Worm (Caenorhabditis elegans) whole organism, dauer: ENCODE data around the gene Y62F5A.12.

Experiments used
- unc-62 ChIP-seq: sonication (generic microtip); optimal IDR thresholded peaks from 2 replicates; lab custom pipeline; 2017; ENCODE audit warnings: missing biosample characterization, missing genetic modification reagents, missing genetic modification characterization

Y62F5A.12 gene

ce11 chrII:11510373-11510772, 23.9 kb downstream of the Y62F5A.12 start, which contains the start of gene npr-41:
TSS of gene npr-41 (plus strand) at chrII:11510673.
- TF ChIP-seq unc-62 (GFP tag; lab: Kevin White, UChicago): no peak

DNA sequence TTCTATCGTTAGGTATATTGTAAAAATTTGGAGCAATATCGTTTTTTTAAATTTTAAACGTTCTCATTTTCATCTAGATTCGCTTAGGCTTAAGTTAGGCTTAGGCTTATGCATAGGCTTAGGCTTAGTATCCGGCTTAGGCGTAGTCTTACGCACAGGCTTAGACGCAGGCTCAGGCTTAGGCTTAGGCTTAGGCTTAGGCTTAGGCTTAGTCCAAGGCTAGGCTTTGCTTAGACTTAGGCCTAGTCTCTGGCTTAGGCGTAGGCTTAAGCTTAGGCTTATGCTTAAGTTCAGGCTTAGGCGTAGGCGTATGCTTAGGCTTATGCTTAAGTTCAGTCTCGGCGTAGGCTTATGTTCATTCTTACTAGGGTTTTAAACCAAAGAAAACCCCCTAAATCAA, 30.5 kb downstream of the Y62F5A.12 start:
- no peak for TF ChIP-seq unc-62 (GFP tag; lab: Kevin White, UChicago)

ce11 chrII:11501956-11502355, 32.3 kb downstream of the Y62F5A.12 start:
- TF ChIP-seq unc-62 (GFP tag; lab: Kevin White, UChicago): no peak

- no peak for TF ChIP-seq unc-62 (GFP tag; lab: Kevin White, UChicago)
Measured at ce11 chrII:11500198-11500597, 34.1 kb downstream of the Y62F5A.12 start, which contains the start of gene B0334.20. TSS of gene B0334.20 (minus strand) at chrII:11500459.

- no peak for TF ChIP-seq unc-62 (GFP tag; lab: Kevin White, UChicago)
Measured at ce11 chrII:11497365-11497764, 36.9 kb downstream of the Y62F5A.12 start, which contains the start of gene B0334.5. TSS of gene B0334.5 (plus strand) at chrII:11497665.

DNA sequence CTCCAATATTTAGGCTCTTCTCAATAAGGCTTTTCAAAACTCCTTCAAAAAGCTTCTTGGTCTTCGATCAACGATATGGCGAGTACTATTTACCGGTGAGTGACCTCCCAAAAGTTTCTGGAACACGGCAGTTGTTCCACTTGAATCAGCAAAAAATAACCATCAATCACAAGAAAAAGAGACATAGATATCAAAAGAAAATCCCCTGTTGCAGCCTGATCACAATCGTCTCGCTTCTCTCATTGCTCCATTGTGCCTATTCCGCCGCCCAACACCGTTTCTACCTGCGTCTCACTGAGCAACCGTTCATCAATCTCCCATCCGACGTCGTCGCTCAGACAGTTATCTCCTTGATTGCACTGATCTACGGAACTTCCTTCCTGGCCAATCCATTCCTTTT, 37.5 kb downstream of the Y62F5A.12 start, which contains the start of gene emc-5:
Gene emc-5, plus strand, starts transcription at position 14 of the 400 bp plus-strand sequence.
- TF ChIP-seq unc-62 (GFP tag; lab: Kevin White, UChicago): no peak

- TF ChIP-seq unc-62 (GFP tag; lab: Kevin White, UChicago): no peak
Measured at ce11 chrII:11495806-11496205, 38.5 kb downstream of the Y62F5A.12 start.

ce11 chrII:11495307-11495706, 39.0 kb downstream of the Y62F5A.12 start, which contains the start of the genes ooc-3 and B0334.4:
TSS of gene ooc-3 (minus strand) at chrII:11495321.
TSS of gene B0334.4 (plus strand) at chrII:11495692.
- TF ChIP-seq unc-62 (GFP tag; lab: Kevin White, UChicago): no peak

DNA sequence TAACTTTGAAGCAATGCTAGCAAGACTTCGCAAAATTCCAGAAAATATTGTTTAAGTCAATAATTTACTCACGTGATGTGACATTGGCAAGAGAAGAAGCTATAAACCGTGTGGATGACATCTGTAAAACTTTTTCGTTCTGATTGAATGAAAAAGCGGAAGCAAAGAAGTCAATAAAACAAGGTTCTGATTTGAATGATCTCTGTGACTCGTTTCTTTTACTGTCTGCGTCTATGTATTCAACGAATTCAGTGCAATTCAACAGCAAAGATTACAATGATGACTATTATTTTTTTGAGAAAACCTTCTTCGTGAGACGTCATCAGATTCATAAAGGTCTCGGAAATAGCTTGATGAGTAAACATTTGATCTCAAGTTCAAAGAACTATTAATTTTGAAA, 41.4 kb downstream of the Y62F5A.12 start, which contains the start of gene hacl-1:
Gene hacl-1, minus strand, starts transcription at position 121 of the 400 bp plus-strand sequence.
- no peak for TF ChIP-seq unc-62 (GFP tag; lab: Kevin White, UChicago)

ce11 chrII:11487999-11488398, 46.3 kb downstream of the Y62F5A.12 start, which contains the start of gene B0334.13:
TSS of gene B0334.13 (plus strand) at chrII:11488299.
- TF ChIP-seq unc-62 (GFP tag; lab: Kevin White, UChicago): no peak

DNA sequence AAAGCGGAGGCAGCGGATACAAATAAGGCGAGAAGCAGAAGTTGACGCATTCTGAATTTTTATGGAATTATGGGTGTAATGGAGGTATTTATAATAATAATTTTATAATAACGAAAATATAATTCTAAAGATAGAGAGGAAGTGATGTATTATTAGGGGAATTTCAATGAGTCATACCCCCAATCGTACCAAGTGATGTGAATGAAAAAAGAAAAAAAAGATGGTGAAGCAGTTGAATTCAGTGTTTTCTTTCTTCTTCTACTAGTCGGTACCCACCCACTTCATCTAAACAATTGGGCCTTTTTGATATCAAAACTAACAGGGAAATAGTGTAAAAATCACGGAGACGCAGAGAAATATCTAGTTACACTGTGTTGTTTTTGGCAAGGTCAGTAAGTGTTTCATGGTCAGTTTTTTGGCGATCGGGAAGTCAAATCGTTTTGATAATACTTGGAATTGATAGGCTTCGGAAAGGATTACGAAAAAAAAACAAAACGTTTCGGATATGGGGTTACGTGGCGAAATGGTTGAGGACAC, 47.5 kb downstream of the Y62F5A.12 start, which contains the start of gene ttr-18:
Gene ttr-18, minus strand, starts transcription at position 51 of the 537 bp plus-strand sequence.
- TF ChIP-seq unc-62 (GFP tag; lab: Kevin White, UChicago): no peak

ce11 chrII:11485200-11485599, 49.1 kb downstream of the Y62F5A.12 start, which contains the start of gene twk-5:
TSS of gene twk-5 (minus strand) at chrII:11485300.
- no peak for TF ChIP-seq unc-62 (GFP tag; lab: Kevin White, UChicago)

DNA sequence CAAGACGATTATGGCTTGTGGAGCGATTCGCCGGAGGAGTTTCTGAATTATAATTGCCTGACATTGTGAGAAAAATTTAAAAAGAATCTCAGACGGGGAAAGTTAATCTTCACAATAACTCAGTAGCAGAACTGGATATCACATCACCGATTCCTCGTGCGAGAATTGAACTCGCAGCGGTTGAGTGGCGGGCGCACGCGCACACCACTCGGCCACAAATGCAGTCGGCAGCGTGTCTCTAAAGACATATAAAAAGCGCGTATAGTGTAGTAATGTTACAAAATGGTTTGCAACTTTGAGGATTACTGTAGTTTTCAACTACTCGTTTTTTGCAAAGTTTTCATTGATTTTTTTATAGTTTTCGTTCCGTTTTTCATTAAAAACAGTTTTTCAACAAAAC, 49.7 kb downstream of the Y62F5A.12 start:
- TF ChIP-seq unc-62 (GFP tag; lab: Kevin White, UChicago): no peak
